Worm (Caenorhabditis elegans) whole organism, young adult: ENCODE data around the gene C50E10.1.

Source experiments
- F52B5.7 ChIP-seq: sonication (generic microtip); optimal IDR thresholded peaks from 2 replicates; lab custom pipeline; 2016; ENCODE audit warnings: mild to moderate bottlenecking, missing genetic modification characterization, missing compliant biosample characterization
- hmg-1.2 ChIP-seq: fragments of 200-800 bp; sonication (Bioruptor generic); IDR thresholded peaks from 2 replicates; pipeline ENCODE4 v1.3.6; 2022; ENCODE audit warnings: missing genetic modification reagents, missing genetic modification characterization, missing compliant biosample characterization
- lin-35 ChIP-seq, 3 experiments: fragments of 150-350 bp in 2 of 3; sonication (generic microtip) in 1 of 3; optimal IDR thresholded peaks; 2 replicates each; lab custom pipeline; 2014 to 2018; ENCODE audit warnings: missing biosample characterization in 3 of 3, missing genetic modification characterization in 3 of 3, missing genetic modification reagents in 3 of 3
- lsy-27 ChIP-seq: sonication (generic microtip); optimal IDR thresholded peaks from 2 replicates; lab custom pipeline; 2017; ENCODE audit warnings: missing genetic modification characterization, mild to moderate bottlenecking, missing compliant biosample characterization, antibody characterized with exemption, missing genotype, borderline replicate concordance; ENCODE audit not compliant: insufficient read depth
- mcd-1 ChIP-seq: fragments of 200-800 bp; sonication (Bioruptor generic); IDR thresholded peaks from 2 replicates; pipeline ENCODE4 v1.3.6; 2022; ENCODE audit warnings: missing genetic modification reagents, missing genetic modification characterization, missing compliant biosample characterization
- mxl-1 ChIP-seq: sonication (generic microtip); optimal IDR thresholded peaks from 2 replicates; lab custom pipeline; 2016; ENCODE audit warnings: missing genetic modification characterization, missing compliant biosample characterization
- nfya-1 ChIP-seq: sonication (generic microtip); optimal IDR thresholded peaks from 2 replicates; lab custom pipeline; 2017; ENCODE audit warnings: antibody characterized with exemption, missing compliant biosample characterization, missing genetic modification characterization, borderline replicate concordance; ENCODE audit not compliant: insufficient read depth
- pha-4 ChIP-seq: fragments of 150-350 bp; sonication (generic microtip); optimal IDR thresholded peaks from 2 replicates; lab custom pipeline; 2014; ENCODE audit warnings: missing biosample characterization, missing genetic modification reagents, missing genetic modification characterization
- somi-1 ChIP-seq: fragments of 200-800 bp; sonication (Bioruptor generic); optimal IDR thresholded peaks from 2 replicates; lab custom pipeline; 2018; ENCODE audit warnings: mild to moderate bottlenecking, missing genetic modification characterization, missing compliant biosample characterization
- ztf-3 ChIP-seq: fragments of 200-800 bp; sonication (Bioruptor generic); optimal IDR thresholded peaks from 2 replicates; lab custom pipeline; 2018; ENCODE audit warnings: mild to moderate bottlenecking, missing genetic modification characterization, missing compliant biosample characterization

ce11 chrII:12301233-12301632 lies 1.0 kb downstream of the C50E10.1 start:
- TF ChIP-seq F52B5.7 (tag; lab: Kevin White, UChicago) (no peak), somi-1 (GFP tag; lab: Kevin White, UChicago) (no peak), ztf-3 (GFP tag; lab: Kevin White, UChicago) (no peak), mcd-1 (GFP tag; lab: Robert Waterston, UW) (no peak), lsy-27 (tag; lab: Kevin White, UChicago) (no peak), lin-35 (GFP tag; optimal IDR thresholded peaks at IDR 0.05; lab: Kevin White, UChicago) (no peak), mxl-1 (tag; lab: Kevin White, UChicago) (no peak), hmg-1.2 (GFP tag; lab: Robert Waterston, UW) (no peak), pha-4 (tag; lab: Kevin White, UChicago) (no peak), nfya-1 (tag; lab: Kevin White, UChicago) (no peak)
